Worm (Caenorhabditis elegans) whole organism, late embryonic: ENCODE data around the gene T10G3.3.

Source experiments
- K09A11.1 ChIP-seq: sonication (generic microtip); optimal IDR thresholded peaks from 2 replicates; lab custom pipeline; 2017; ENCODE audit warnings: antibody characterized with exemption, mild to moderate bottlenecking, missing genetic modification characterization, missing compliant biosample characterization; ENCODE audit not compliant: insufficient read depth
- ahr-1 ChIP-seq: sonication (generic microtip); optimal IDR thresholded peaks from 2 replicates; lab custom pipeline; 2016; ENCODE audit warnings: missing genetic modification characterization, missing compliant biosample characterization
- ama-1 ChIP-seq: fragments of 150-350 bp; optimal IDR thresholded peaks from 2 replicates; lab custom pipeline; 2014
- rnt-1 ChIP-seq: sonication (generic microtip); optimal IDR thresholded peaks from 2 replicates; lab custom pipeline; 2016; ENCODE audit warnings: missing genetic modification characterization, missing compliant biosample characterization
- sdc-2 ChIP-seq: sonication (generic microtip); optimal IDR thresholded peaks from 2 replicates; lab custom pipeline; 2016; ENCODE audit warnings: missing genotype, missing genetic modification characterization, missing compliant biosample characterization

DNA sequence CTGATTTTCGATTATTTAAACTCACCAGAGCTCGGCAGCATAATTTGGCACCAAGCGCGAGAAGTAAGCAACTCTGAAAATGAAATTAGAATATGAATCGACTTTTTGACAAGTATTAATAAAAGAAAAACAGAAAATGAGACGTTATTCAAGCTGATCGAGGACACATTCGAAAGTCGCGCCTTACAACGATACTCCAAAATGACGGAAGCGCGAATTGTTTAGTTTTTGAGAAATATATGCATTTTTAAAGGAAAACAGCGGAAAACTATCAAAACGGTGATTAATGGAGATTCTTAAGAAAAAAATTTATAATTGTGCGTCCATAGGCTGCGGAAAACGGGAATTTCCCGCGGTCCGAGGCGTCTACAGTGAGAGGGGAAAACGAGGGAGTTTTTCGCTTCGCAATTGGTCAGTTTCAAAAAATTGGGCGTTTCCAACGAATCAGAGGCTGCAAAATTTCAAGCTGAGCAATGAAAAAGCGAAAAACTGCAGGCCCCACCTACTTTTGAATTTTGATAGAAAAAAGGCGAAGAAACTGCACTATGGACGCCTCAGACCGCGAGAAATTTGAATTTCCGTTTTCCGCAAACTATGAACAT, 52.4 kb downstream of the T10G3.3 start, which contains the start of gene mes-4:
- TF ChIP-seq sdc-2 (tag; lab: Kevin White, UChicago) (no peak), ahr-1 (tag; lab: Kevin White, UChicago) (no peak), ama-1 (lab: Kevin White, UChicago) (no peak), rnt-1 (tag; lab: Kevin White, UChicago) (no peak), K09A11.1 (tag; lab: Kevin White, UChicago) (no peak)
